Worm (Caenorhabditis elegans) whole organism, L1 larva: Measurements from ENCODE around the gene bbs-4.

Experiments used
- aly-2 ChIP-seq: fragments of 150-350 bp; optimal IDR thresholded peaks from 2 replicates; lab custom pipeline; 2014; ENCODE audit warnings: missing biosample characterization, missing genetic modification characterization
- zag-1 ChIP-seq: fragments of 150-350 bp; optimal IDR thresholded peaks from 2 replicates; lab custom pipeline; 2014; ENCODE audit warnings: missing biosample characterization, missing genetic modification characterization

DNA sequence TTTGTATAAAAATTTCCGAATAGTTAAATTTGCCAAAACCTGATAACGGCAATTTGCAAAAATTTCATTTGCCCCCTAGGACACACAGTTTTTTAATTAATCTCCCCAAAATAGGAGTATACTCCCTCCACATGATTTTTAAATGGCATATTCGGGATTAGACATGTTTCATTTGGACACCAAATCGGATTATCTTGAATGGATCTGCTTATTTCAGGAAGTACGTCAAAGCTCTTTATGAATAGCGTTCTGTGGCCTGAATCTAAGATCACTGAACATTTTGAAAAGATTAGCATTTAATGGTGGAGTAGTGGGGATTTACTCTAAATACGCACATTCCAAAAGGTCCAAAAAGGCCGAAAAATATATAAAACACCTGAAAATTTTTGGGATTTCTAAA lies 46.6 kb upstream of the bbs-4 start:
- no peak for TF ChIP-seq zag-1 (tag; lab: Kevin White, UChicago)
- no peak for TF ChIP-seq aly-2 (tag; lab: Kevin White, UChicago)
